Worm (Caenorhabditis elegans): ENCODE measurements around the gene R01H10.4.

The R01H10.4 gene

DNA sequence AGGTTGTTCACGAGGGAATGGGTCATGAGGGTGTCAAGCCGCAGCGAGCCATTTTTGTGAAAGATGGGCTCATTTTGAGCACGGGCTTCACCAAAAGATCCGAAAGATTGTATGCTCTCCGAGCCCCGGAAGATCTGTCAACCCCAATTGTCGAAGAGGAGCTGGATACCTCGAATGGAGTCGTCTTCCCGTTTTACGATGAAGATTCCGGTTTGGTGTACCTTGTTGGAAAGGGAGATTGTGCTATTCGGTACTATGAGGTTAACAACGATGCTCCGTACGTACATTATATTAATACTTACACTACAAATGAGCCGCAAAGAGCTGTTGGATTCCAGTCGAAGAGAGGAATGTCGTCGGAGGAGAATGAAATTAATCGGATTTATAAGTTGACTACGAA, 3.5 kb upstream of the R01H10.4 start:
- TF ChIP-seq F13H6.1 (tag; optimal IDR thresholded peaks at IDR 0.05) (no peak), ceh-30 (tag; optimal IDR thresholded peaks at IDR 0.05) (no peak), npax-4 (tag; optimal IDR thresholded peaks at IDR 0.05) (no peak)

DNA sequence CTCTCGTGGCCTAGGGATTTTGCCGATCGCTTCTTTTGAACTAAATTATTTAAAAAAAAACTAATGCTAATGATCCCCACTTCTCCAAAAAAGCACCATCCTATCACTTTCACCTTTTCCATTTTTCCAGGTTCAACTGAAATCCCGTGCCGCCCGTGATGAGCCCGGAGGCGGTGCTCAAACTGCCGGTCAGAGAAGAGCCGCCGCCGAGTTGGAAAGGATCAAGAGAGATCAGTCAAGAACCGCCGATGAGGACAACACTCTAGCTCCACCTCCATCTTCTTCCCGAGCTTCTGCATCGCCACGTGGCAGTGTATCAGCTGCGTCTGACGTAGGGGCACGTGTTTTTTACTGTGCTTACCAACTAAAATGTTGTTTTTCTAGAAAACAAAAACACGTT, 1.3 kb upstream of the R01H10.4 start:
- TF ChIP-seq pax-1 (tag; optimal IDR thresholded peaks at IDR 0.05) (no peak), ceh-18 (tag; optimal IDR thresholded peaks at IDR 0.05) (no peak), unc-55 (GFP tag; optimal IDR thresholded peaks at IDR 0.05) (no peak), nfya-1 (tag; optimal IDR thresholded peaks at IDR 0.05) (no peak), hlh-8 (tag; optimal IDR thresholded peaks at IDR 0.05) (no peak), ahr-1 (tag; optimal IDR thresholded peaks at IDR 0.05) (no peak), sox-2 (GFP tag; IDR thresholded peaks at IDR 0.05) (no peak), ceh-45 (GFP tag; IDR thresholded peaks at IDR 0.05) (no peak), ets-4 (tag; optimal IDR thresholded peaks at IDR 0.05) (no peak), ref-2 (tag; optimal IDR thresholded peaks at IDR 0.05) (no peak), ttx-3 (tag; optimal IDR thresholded peaks at IDR 0.05) (no peak), pha-2 (tag; optimal IDR thresholded peaks at IDR 0.05) (no peak), pqm-1 (tag; optimal IDR thresholded peaks at IDR 0.05) (no peak)

DNA sequence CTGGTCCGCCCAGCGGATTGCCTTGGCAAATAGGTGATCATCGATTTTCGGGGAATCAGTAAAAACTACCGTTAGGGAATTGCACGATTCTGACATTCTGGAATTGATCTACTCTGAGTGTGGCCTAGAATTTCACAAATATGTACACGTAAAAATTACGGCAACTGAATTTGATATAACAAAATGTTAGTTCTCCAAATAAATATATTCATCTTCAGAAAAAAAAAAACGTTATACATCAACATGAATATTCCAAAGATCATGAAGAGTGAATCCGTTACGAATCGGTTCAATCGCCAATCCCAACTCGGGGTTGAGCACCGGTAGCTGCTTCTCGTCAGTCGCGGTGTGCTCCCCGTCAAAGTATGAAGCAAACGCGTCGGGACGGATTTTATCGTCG, 4.0 kb downstream of the R01H10.4 start, which contains the start of gene rip-1:
Gene rip-1, minus strand, starts transcription at position 101 of the 400 bp plus-strand sequence.
- TF ChIP-seq pax-1 (tag; optimal IDR thresholded peaks at IDR 0.05) (no peak), nfya-1 (tag; optimal IDR thresholded peaks at IDR 0.05) (no peak), fkh-6 (tag; optimal IDR thresholded peaks at IDR 0.05) (no peak), lin-11 (tag; optimal IDR thresholded peaks at IDR 0.05) (no peak), ztf-16 (tag; optimal IDR thresholded peaks at IDR 0.05) (no peak), hlh-6 (tag; optimal IDR thresholded peaks at IDR 0.05) (no peak), madf-2 (tag; optimal IDR thresholded peaks at IDR 0.05) (no peak), ceh-14 (tag; optimal IDR thresholded peaks at IDR 0.05) (no peak), F13H6.1 (tag; optimal IDR thresholded peaks at IDR 0.05) (no peak), ceh-18 (tag; optimal IDR thresholded peaks at IDR 0.05) (no peak), unc-3 (GFP tag; conservative IDR thresholded peaks at IDR 0.05) (no peak), unc-3 (tag; optimal IDR thresholded peaks at IDR 0.05) (no peak), unc-42 (tag; optimal IDR thresholded peaks at IDR 0.05) (no peak), ceh-45 (GFP tag; IDR thresholded peaks at IDR 0.05) (no peak), nhr-11 (tag; optimal IDR thresholded peaks at IDR 0.05) (no peak), C08G9.2 (tag; optimal IDR thresholded peaks at IDR 0.05) (no peak), hlh-8 (tag; optimal IDR thresholded peaks at IDR 0.05) (no peak)

DNA sequence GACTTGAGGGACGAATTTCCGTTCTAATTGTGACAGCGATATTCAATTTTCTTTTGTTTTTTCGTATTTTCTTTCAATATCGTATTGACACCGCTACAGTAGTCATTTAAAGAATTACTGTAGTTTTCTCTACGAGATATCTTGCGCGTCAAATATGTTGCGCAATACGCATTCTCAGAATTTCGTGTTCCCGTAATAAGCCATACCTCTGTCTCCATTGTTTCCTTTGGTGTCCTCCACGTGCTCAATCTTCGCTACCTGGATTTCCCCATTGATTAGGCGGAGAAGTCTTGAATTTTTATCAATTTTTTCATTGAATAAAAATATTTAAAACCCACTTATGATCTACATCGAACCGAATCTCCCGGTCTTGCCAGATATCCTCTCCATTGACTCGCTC, 6.6 kb downstream of the R01H10.4 start:
- no peak for TF ChIP-seq nhr-11 (tag; optimal IDR thresholded peaks at IDR 0.05)
- TF ChIP-seq elt-2 (tag; optimal IDR thresholded peaks at IDR 0.05): no peak
- no peak for TF ChIP-seq mec-3 (tag; optimal IDR thresholded peaks at IDR 0.05; ENCODE audit: borderline replicate concordance)
- TF ChIP-seq C38D4.7 (GFP tag; optimal IDR thresholded peaks at IDR 0.05): no peak
- TF ChIP-seq unc-55 (GFP tag; optimal IDR thresholded peaks at IDR 0.05): no peak
- TF ChIP-seq ceh-2 (tag; optimal IDR thresholded peaks at IDR 0.05): no peak
- no peak for TF ChIP-seq hlh-6 (tag; optimal IDR thresholded peaks at IDR 0.05)
- TF ChIP-seq hlh-8 (tag; optimal IDR thresholded peaks at IDR 0.05): no peak
- no peak for TF ChIP-seq unc-42 (tag; optimal IDR thresholded peaks at IDR 0.05)
- no peak for TF ChIP-seq hlh-15 (tag; optimal IDR thresholded peaks at IDR 0.05)
- no peak for TF ChIP-seq dmd-4 (tag; optimal IDR thresholded peaks at IDR 0.05; ENCODE audit: borderline replicate concordance)
- no peak for TF ChIP-seq ceh-31 (tag; optimal IDR thresholded peaks at IDR 0.05)
- TF ChIP-seq ets-4 (tag; optimal IDR thresholded peaks at IDR 0.05): no peak
- TF ChIP-seq ceh-24 (tag; optimal IDR thresholded peaks at IDR 0.05): no peak
- no peak for TF ChIP-seq pqm-1 (tag; optimal IDR thresholded peaks at IDR 0.05)
- no peak for TF ChIP-seq K09A11.1 (tag; optimal IDR thresholded peaks at IDR 0.05; ENCODE audit: insufficient read depth)

DNA sequence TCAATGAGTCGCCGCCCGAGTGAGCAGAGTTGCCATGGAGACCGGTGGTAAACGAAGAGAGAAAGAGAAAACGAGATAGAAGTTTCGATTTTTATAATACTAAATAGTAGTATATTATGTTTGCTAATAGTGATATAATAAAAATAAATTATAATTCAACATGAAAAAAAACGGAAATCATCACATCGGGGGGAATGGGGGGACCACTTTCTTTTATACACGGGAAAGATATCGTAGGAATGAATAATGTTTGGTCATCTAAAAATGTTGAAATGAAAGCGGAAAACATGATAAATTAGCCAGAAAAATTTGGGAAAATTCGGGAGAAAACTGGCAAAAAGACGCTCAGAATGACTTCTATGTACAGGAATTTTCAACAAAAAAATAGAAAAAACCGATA, 7.1 kb downstream of the R01H10.4 start, which contains the start of gene bbs-5:
Gene bbs-5, minus strand, starts transcription at position 101 of the 400 bp plus-strand sequence.
- TF ChIP-seq C08G9.2 (tag; optimal IDR thresholded peaks at IDR 0.05) (no peak), ama-1 (optimal IDR thresholded peaks at IDR 0.05) (no peak), tbx-2 (tag; optimal IDR thresholded peaks at IDR 0.05) (no peak), ceh-18 (tag; optimal IDR thresholded peaks at IDR 0.05) (no peak), pros-1 (tag; optimal IDR thresholded peaks at IDR 0.05) (no peak), pag-3 (tag; optimal IDR thresholded peaks at IDR 0.05; ENCODE audit: borderline replicate concordance) (no peak), pat-9 (tag; optimal IDR thresholded peaks at IDR 0.05) (no peak), ahr-1 (tag; optimal IDR thresholded peaks at IDR 0.05) (no peak), rnt-1 (tag; optimal IDR thresholded peaks at IDR 0.05) (no peak), tbx-7 (tag; optimal IDR thresholded peaks at IDR 0.05) (no peak), F13H6.1 (tag; optimal IDR thresholded peaks at IDR 0.05) (no peak), lin-11 (tag; optimal IDR thresholded peaks at IDR 0.05) (no peak), dmd-4 (tag; optimal IDR thresholded peaks at IDR 0.05; ENCODE audit: borderline replicate concordance) (no peak), mec-3 (tag; optimal IDR thresholded peaks at IDR 0.05; ENCODE audit: borderline replicate concordance) (no peak)
